Worm (Caenorhabditis elegans): ENCODE results near the gene fbxb-52.

Gene fbxb-52

DNA sequence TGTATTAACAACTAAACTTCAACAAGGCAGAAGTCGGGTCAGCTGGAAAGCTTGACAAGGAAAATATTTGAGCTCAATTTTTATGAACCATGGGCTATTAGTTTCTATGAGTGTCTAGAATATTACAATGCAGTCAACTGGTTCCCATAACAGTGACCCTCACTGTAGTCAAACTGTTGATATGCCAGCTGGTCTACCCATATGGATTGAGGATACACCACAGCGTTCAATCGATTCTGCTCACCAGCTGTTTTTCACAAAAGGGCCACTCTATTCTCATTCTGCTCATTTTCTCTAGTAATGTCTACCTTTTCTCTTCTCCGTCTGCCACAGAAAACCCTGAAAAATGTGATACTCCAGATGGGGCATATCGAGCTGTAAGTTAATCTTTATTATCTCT lies 13.1 kb downstream of the fbxb-52 start, which contains the start of gene fbxb-42:
Gene fbxb-42 (plus strand): TSS at position 301 of the 400 bp plus-strand sequence.
- TF ChIP-seq mdl-1 (tag; optimal IDR thresholded peaks at IDR 0.05) (no peak), swsn-7 (tag; optimal IDR thresholded peaks at IDR 0.05) (no peak), mep-1 (tag; optimal IDR thresholded peaks at IDR 0.05) (no peak), unc-30 (tag; optimal IDR thresholded peaks at IDR 0.05) (no peak), vab-15 (tag; optimal IDR thresholded peaks at IDR 0.05) (no peak), ets-5 (GFP tag; IDR thresholded peaks at IDR 0.05) (no peak), pax-3 (tag; optimal IDR thresholded peaks at IDR 0.05) (no peak), Y116A8C.19 (tag; optimal IDR thresholded peaks at IDR 0.05; ENCODE audit: borderline replicate concordance) (no peak), ceh-90 (tag; optimal IDR thresholded peaks at IDR 0.05) (no peak)

DNA sequence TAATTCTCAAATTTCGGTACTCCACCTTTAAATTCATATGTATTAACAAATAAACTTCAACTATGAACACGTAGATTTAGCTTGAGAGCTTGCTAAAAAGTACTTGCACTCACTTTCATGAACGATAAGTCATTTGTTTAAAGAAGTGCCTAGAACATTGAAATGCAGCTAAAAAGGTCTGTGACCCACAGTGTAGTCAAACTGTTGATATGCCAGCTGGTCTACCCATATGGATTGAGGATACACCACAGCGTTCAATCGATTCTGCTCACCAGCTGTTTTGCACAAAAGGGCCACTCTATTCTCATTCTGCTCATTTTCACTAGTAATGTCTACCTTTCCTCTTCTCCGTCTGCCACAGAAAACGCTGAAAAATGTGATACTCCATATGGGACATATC lies 14.5 kb downstream of the fbxb-52 start, which contains the start of gene fbxb-43:
Gene fbxb-43 (plus strand): TSS at position 301 of the 400 bp plus-strand sequence.
- TF ChIP-seq mab-9 (GFP tag; IDR thresholded peaks at IDR 0.05), result no peak
- TF ChIP-seq sox-4 (tag; optimal IDR thresholded peaks at IDR 0.05), result no peak
- TF ChIP-seq nhr-20 (tag; optimal IDR thresholded peaks at IDR 0.05), result no peak
- no peak for TF ChIP-seq C16A3.4 (tag; optimal IDR thresholded peaks at IDR 0.05)
- no peak for TF ChIP-seq nhr-11 (tag; optimal IDR thresholded peaks at IDR 0.05)
- no peak for TF ChIP-seq vab-15 (tag; optimal IDR thresholded peaks at IDR 0.05)
- no peak for TF ChIP-seq pax-3 (tag; optimal IDR thresholded peaks at IDR 0.05)
- no peak for TF ChIP-seq pqm-1 (tag; optimal IDR thresholded peaks at IDR 0.05)
- TF ChIP-seq C04F5.9 (tag; optimal IDR thresholded peaks at IDR 0.05), result no peak
- TF ChIP-seq unc-30 (tag; optimal IDR thresholded peaks at IDR 0.05), result no peak
- TF ChIP-seq lin-39 (tag; optimal IDR thresholded peaks at IDR 0.05), result no peak
- no peak for TF ChIP-seq mep-1 (tag; optimal IDR thresholded peaks at IDR 0.05)
- no peak for TF ChIP-seq grh-1 (GFP tag; IDR thresholded peaks at IDR 0.05)
- no peak for TF ChIP-seq mef-2 (tag; optimal IDR thresholded peaks at IDR 0.05)

DNA sequence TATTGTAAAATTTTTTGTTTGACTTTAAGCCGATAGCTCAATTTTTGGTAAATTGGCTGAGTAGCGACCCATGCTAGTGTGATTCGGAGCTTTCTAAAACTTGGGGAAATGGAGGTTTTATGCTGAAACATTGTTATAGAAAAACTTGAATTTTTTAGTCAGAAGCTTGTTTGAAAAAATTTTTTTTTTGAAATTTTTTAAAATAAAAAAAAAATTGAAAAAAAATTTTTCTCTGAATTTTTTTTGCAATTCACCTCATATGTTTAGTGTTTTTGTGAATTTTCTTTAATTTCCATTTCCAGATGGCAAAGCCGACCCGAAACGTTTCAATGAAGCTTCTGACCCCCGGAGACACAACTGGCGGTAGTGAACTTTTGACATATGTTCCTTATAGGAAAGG lies 21.3 kb downstream of the fbxb-52 start, which contains the start of gene Y51H7BR.4:
Gene Y51H7BR.4 (plus strand): TSS at position 301 of the 400 bp plus-strand sequence.
- TF ChIP-seq mab-9 (GFP tag; IDR thresholded peaks at IDR 0.05) (no peak), Y116A8C.19 (tag; optimal IDR thresholded peaks at IDR 0.05; ENCODE audit: borderline replicate concordance) (no peak), nhr-20 (tag; optimal IDR thresholded peaks at IDR 0.05) (no peak), C04F5.9 (tag; optimal IDR thresholded peaks at IDR 0.05) (no peak), unc-62 (GFP tag; optimal IDR thresholded peaks at IDR 0.05) (no peak), lin-35 (GFP tag; optimal IDR thresholded peaks at IDR 0.05) (no peak), nhr-237 (tag; optimal IDR thresholded peaks at IDR 0.05) (no peak), mep-1 (tag; optimal IDR thresholded peaks at IDR 0.05) (no peak)

- TF ChIP-seq lir-3 (tag; optimal IDR thresholded peaks at IDR 0.05; ENCODE audit: poor library complexity) (no peak), efl-1 (optimal IDR thresholded peaks at IDR 0.05) (no peak), efl-1 (GFP tag; optimal IDR thresholded peaks at IDR 0.05 in 1 of 2) (peak in 1 of 2 experiments; percentile 66)
These were observed 24.9 kb downstream of the fbxb-52 start, which contains the start of gene Y51H7BR.7 for ce11 chrII:1525498-1525897. TSS of gene Y51H7BR.7 (minus strand) at chrII:1525598.

ce11 chrII:1521956-1522355 lies 28.4 kb downstream of the fbxb-52 start:
- TF ChIP-seq aha-1 (tag; optimal IDR thresholded peaks at IDR 0.05) (no peak), isw-1 (GFP tag; IDR thresholded peaks at IDR 0.05) (no peak), C34B4.2 (tag; optimal IDR thresholded peaks at IDR 0.05) (no peak)

DNA sequence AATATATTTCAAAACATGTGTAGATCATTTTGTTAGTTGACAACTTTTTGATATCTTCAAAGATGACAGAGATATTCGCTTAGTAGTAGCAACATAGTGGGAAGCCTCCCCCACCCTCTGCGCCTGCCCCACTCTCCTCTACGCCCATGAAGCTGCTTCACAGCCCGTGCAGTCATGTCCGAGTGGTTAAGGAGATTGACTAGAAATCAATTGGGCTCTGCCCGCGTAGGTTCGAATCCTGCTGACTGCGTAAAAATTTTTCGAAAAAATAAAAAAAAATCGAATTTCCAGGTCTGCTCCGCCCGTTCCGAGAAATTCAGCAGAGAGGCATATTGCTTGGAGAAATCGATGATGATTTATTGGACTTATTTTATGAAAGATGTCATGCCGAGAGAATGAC lies 30.5 kb downstream of the fbxb-52 start:
- TF ChIP-seq egl-13 (tag; optimal IDR thresholded peaks at IDR 0.05), result peak; percentile 15
- TF ChIP-seq fkh-8 (tag; optimal IDR thresholded peaks at IDR 0.05), result peak; percentile 52
- peak in 1 of 3 experiments; percentile 13 for TF ChIP-seq ceh-82 (tag; optimal IDR thresholded peaks at IDR 0.05)
- TF ChIP-seq fkh-10 (GFP tag; optimal IDR thresholded peaks at IDR 0.05), result peak; percentile 15
- TF ChIP-seq sptf-1 (tag; optimal IDR thresholded peaks at IDR 0.05), result no peak
- peak; percentile 29; the same call in 1 of the 2 replicates for TF ChIP-seq nhr-19 (GFP tag; conservative IDR thresholded peaks at IDR 0.05)
- peak; percentile 7 for TF ChIP-seq swsn-7 (tag; optimal IDR thresholded peaks at IDR 0.05)
- peak; percentile 35 for TF ChIP-seq nhr-71 (tag; optimal IDR thresholded peaks at IDR 0.05)
- TF ChIP-seq lin-35 (GFP tag; optimal IDR thresholded peaks at IDR 0.05), result peak in 1 of 2 experiments; percentile 33
- no peak for TF ChIP-seq tbx-2 (tag; optimal IDR thresholded peaks at IDR 0.05)
- no peak for TF ChIP-seq nhr-77 (tag; optimal IDR thresholded peaks at IDR 0.05)
- TF ChIP-seq snu-23 (GFP tag; optimal IDR thresholded peaks at IDR 0.05), result peak; percentile 48
- peak; percentile 51; the same call in 1 of the 2 replicates for TF ChIP-seq mab-9 (GFP tag; IDR thresholded peaks at IDR 0.05)
- peak; percentile 12 to 20 for TF ChIP-seq efl-1 (optimal IDR thresholded peaks at IDR 0.05)
- peak in 1 of 2 experiments; percentile 89 for TF ChIP-seq efl-1 (GFP tag; optimal IDR thresholded peaks at IDR 0.05 in 1 of 2)
- TF ChIP-seq mef-2 (tag; optimal IDR thresholded peaks at IDR 0.05), result no peak
- no peak for TF ChIP-seq pag-3 (tag; optimal IDR thresholded peaks at IDR 0.05; ENCODE audit: borderline replicate concordance, insufficient read depth)
- TF ChIP-seq nhr-47 (tag; optimal IDR thresholded peaks at IDR 0.05), result peak; percentile 37
- TF ChIP-seq xbp-1 (tag; optimal IDR thresholded peaks at IDR 0.05), result no peak
- no peak for TF ChIP-seq snpc-4 (tag; optimal IDR thresholded peaks at IDR 0.05)

Measured in whole organism, L1 larva.